Worm (Caenorhabditis elegans): ENCODE results near the gene rnh-2.

DNA sequence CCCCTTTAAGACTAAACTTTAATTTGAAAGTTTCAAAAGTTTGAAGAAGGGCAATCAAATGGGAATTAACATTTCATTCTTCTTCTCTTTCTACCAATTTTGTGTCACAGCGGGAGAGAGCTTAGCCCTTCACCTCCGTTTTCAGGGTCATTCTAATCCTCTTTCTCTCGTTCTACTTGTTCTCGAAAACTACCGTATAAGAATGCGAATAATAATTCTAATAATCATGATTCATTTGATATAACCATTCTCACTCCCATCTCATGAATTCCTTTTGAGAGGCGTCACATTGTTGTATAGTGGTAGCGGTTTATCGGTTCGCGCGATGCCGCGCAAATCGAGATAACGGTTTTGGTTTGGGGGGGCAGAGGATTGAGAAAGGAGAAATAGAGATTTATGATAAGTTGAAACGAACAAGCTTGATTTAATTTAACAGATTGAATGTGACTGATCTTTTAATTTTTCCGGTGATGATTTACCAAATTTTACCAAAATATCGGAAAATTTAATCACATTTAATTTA, 12.3 kb downstream of the rnh-2 start:
- no peak for TF ChIP-seq T22C8.4 (GFP tag; IDR thresholded peaks at IDR 0.05)
- no peak for TF ChIP-seq med-1 (GFP tag; optimal IDR thresholded peaks at IDR 0.05; ENCODE audit: insufficient read depth)
- no peak for TF ChIP-seq ztf-29 (GFP tag; IDR thresholded peaks at IDR 0.05)
- TF ChIP-seq ref-1 (GFP tag; conservative IDR thresholded peaks at IDR 0.05), result no peak
- TF ChIP-seq flt-1 (GFP tag; IDR thresholded peaks at IDR 0.05), result no peak
- TF ChIP-seq tab-1 (GFP tag; IDR thresholded peaks at IDR 0.05), result no peak
- no peak for TF ChIP-seq ztf-23 (GFP tag; IDR thresholded peaks at IDR 0.05)
